Fruit fly (Drosophila melanogaster) whole organism, adult: ENCODE data around the gene CG17075.

Experiments used
- CG11617 ChIP-seq: fragments of 200-800 bp; sonication (Bioruptor generic); optimal IDR thresholded peaks from 2 replicates; lab custom pipeline; 2017; ENCODE audit warnings: mild to moderate bottlenecking, missing biosample characterization, missing genetic modification reagents, missing genetic modification characterization
- CG12768 ChIP-seq: fragments of 200-800 bp; sonication (Bioruptor generic); optimal IDR thresholded peaks from 2 replicates; lab custom pipeline; 2017; ENCODE audit warnings: missing biosample characterization, missing genetic modification characterization, mild to moderate bottlenecking, moderate library complexity, missing genetic modification reagents
- CG14711 ChIP-seq: fragments of 200-800 bp; sonication (Bioruptor generic); optimal IDR thresholded peaks from 2 replicates; lab custom pipeline; 2018; ENCODE audit warnings: missing biosample characterization, mild to moderate bottlenecking, missing genetic modification characterization, moderate library complexity
- CG1620 ChIP-seq: fragments of 200-800 bp; sonication (Bioruptor generic); optimal IDR thresholded peaks from 2 replicates; lab custom pipeline; 2016; ENCODE audit warnings: missing biosample characterization, missing genetic modification characterization
- CG33017 ChIP-seq: fragments of 200-800 bp; sonication (Bioruptor generic); optimal IDR thresholded peaks from 2 replicates; lab custom pipeline; 2018; ENCODE audit warnings: missing biosample characterization, mild to moderate bottlenecking, missing genetic modification characterization, moderate library complexity
- CG5204 ChIP-seq: fragments of 200-800 bp; sonication (Bioruptor generic); optimal IDR thresholded peaks from 2 replicates; lab custom pipeline; 2016; ENCODE audit warnings: missing biosample characterization, missing genetic modification characterization
- CG7045 ChIP-seq: fragments of 200-800 bp; sonication (Bioruptor generic); optimal IDR thresholded peaks from 2 replicates; lab custom pipeline; 2017; ENCODE audit warnings: missing biosample characterization, mild to moderate bottlenecking, missing genetic modification characterization
- CG7101 ChIP-seq: fragments of 200-800 bp; sonication (Bioruptor generic); optimal IDR thresholded peaks from 2 replicates; lab custom pipeline; 2018; ENCODE audit warnings: missing biosample characterization, mild to moderate bottlenecking, missing genetic modification characterization, moderate library complexity
- Clk ChIP-seq: fragments of 200-800 bp; sonication (Bioruptor generic); optimal IDR thresholded peaks from 2 replicates; lab custom pipeline; 2017; ENCODE audit warnings: missing biosample characterization, missing genetic modification characterization
- Crg-1 ChIP-seq: fragments of 200-800 bp; sonication (Bioruptor generic); optimal IDR thresholded peaks from 2 replicates; lab custom pipeline; 2016; ENCODE audit warnings: missing biosample characterization, missing genetic modification characterization
- Hr96 ChIP-seq: fragments of 200-800 bp; sonication (Bioruptor generic); optimal IDR thresholded peaks from 2 replicates; lab custom pipeline; 2016; ENCODE audit warnings: missing biosample characterization, missing genetic modification characterization
- Mnt ChIP-seq: fragments of 200-800 bp; sonication (Bioruptor generic); optimal IDR thresholded peaks from 2 replicates; lab custom pipeline; 2016; ENCODE audit warnings: missing biosample characterization, mild to moderate bottlenecking, missing genetic modification characterization
- bab1 ChIP-seq: fragments of 200-800 bp; sonication (Bioruptor generic); optimal IDR thresholded peaks from 3 replicates; lab custom pipeline; 2019; ENCODE audit warnings: missing biosample characterization, mild to moderate bottlenecking, missing genetic modification characterization, moderate library complexity
- cic ChIP-seq: fragments of 200-800 bp; sonication (Bioruptor generic); optimal IDR thresholded peaks from 2 replicates; lab custom pipeline; 2017; ENCODE audit warnings: missing biosample characterization, mild to moderate bottlenecking, missing genetic modification characterization, moderate library complexity
- cnc ChIP-seq, 2 experiments: fragments of >200 bp; optimal IDR thresholded peaks; 2 replicates each; lab custom pipeline; 2017
- kay ChIP-seq: fragments of 200-800 bp; sonication (Bioruptor generic); peaks from one replicate; lab custom pipeline; 2016; ENCODE audit warnings: missing biosample characterization, missing genetic modification characterization, borderline replicate concordance
- ovo ChIP-seq: fragments of 200-800 bp; sonication (Bioruptor generic); optimal IDR thresholded peaks from 2 replicates; lab custom pipeline; 2016; ENCODE audit warnings: missing biosample characterization, missing genetic modification characterization
- pad ChIP-seq: fragments of 200-800 bp; sonication (Bioruptor generic); optimal IDR thresholded peaks from 3 replicates; lab custom pipeline; 2017; ENCODE audit warnings: missing biosample characterization, missing genetic modification characterization, mild to moderate bottlenecking, moderate library complexity, missing genetic modification reagents
- tj ChIP-seq: fragments of 200-800 bp; sonication (Bioruptor generic); optimal IDR thresholded peaks from 3 replicates; lab custom pipeline; 2017; ENCODE audit warnings: missing biosample characterization, mild to moderate bottlenecking, missing genetic modification characterization, moderate library complexity
- toe ChIP-seq: fragments of 200-800 bp; sonication (Bioruptor generic); optimal IDR thresholded peaks from 2 replicates; lab custom pipeline; 2016; ENCODE audit warnings: missing biosample characterization, missing genetic modification characterization

Gene CG17075

DNA sequence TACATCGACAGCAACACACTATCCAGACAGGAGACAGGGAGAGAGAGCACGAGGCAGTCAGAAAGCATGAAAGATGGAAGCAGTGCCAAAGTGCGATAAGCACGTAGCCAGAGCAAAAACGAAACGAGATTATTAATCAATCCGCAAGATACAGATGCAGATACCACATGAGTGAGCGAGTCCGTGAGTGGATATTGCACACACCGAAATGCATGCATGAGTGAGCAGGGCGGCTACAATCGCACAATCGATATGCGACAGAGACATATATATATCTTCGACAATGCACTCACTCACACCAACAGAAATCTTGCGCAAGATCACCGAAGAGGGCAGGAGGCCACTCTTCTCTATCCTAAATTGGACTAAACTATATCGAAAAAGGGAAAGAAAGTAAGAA, 44.4 kb downstream of the CG17075 start:
- TF ChIP-seq Hr96, result no peak
- TF ChIP-seq cic (GFP tag; lab: Kevin White, UChicago), result no peak
- no peak for TF ChIP-seq tj (GFP tag; lab: Kevin White, UChicago)
- no peak for TF ChIP-seq CG1620 (GFP tag; lab: Kevin White, UChicago)
- TF ChIP-seq CG33017 (tag; lab: Kevin White, UChicago), result no peak
- TF ChIP-seq ovo, result no peak
- no peak for TF ChIP-seq CG12768 (GFP tag; lab: Kevin White, UChicago)
- TF ChIP-seq CG11617, result no peak
- TF ChIP-seq cnc (optimal IDR thresholded peaks at IDR 0.05; lab: Kevin White, UChicago), result no peak
- no peak for TF ChIP-seq Crg-1 (GFP tag; lab: Kevin White, UChicago)
- TF ChIP-seq toe (GFP tag; lab: Kevin White, UChicago), result no peak

DNA sequence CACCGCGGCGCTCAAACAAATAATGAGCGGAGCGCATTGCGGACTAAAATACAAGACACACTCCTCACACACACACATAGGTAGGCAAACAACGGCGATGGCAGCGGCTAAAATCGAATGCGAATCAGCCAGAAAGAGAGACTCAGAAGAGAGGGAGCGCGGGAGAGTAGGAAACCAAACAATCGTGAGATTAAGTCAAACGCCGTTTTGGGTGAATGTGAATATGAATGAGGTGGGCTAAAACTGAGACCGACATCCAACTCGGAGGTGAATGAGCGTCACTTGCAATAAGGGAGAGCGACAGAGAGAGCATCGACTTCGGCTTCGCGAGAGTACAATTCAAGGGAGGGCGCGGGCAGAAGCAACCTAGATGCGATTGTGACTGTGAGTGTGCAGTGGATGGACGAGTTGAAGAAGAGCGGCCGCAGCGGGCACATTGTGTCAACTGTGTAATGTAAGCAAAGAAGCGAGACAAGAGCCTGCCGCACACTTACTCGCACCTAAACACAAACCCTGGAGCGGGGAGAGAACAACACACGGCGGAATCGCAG, 45.3 kb downstream of the CG17075 start:
- TF ChIP-seq bab1 (GFP tag; lab: Kevin White, UChicago) (peak; percentile 36), cic (GFP tag; lab: Kevin White, UChicago) (peak; percentile 83), CG7101 (peak; percentile 20), CG7045 (GFP tag; lab: Kevin White, UChicago) (peak; percentile 48), CG12768 (GFP tag; lab: Kevin White, UChicago) (peak; percentile 67), CG33017 (tag; lab: Kevin White, UChicago) (no peak), CG1620 (GFP tag; lab: Kevin White, UChicago) (no peak), Crg-1 (GFP tag; lab: Kevin White, UChicago) (peak; percentile 69), Hr96 (peak; percentile 42), Clk (GFP tag; lab: Kevin White, UChicago) (no peak), toe (GFP tag; lab: Kevin White, UChicago) (no peak), tj (GFP tag; lab: Kevin White, UChicago) (peak; percentile 32), CG14711 (tag; lab: Kevin White, UChicago) (no peak), CG11617 (no peak), cnc (optimal IDR thresholded peaks at IDR 0.05; lab: Kevin White, UChicago) (no peak), kay (GFP tag; lab: Kevin White, UChicago) (no peak), Mnt (GFP tag; lab: Kevin White, UChicago) (peak; percentile 37), ovo (peak; percentile 51), pad (GFP tag; lab: Kevin White, UChicago) (peak; percentile 41), CG5204 (no peak)

- TF ChIP-seq toe (GFP tag; lab: Kevin White, UChicago), result no peak
Measured at dm6 chr2L:221152-221551, 46.2 kb downstream of the CG17075 start.

- TF ChIP-seq CG7045 (GFP tag; lab: Kevin White, UChicago) (peak; percentile 64), kay (GFP tag; lab: Kevin White, UChicago) (peak; percentile 90), Mnt (GFP tag; lab: Kevin White, UChicago) (peak; percentile 62), CG12768 (GFP tag; lab: Kevin White, UChicago) (peak; percentile 74), pad (GFP tag; lab: Kevin White, UChicago) (peak; percentile 44), CG1620 (GFP tag; lab: Kevin White, UChicago) (no peak), bab1 (GFP tag; lab: Kevin White, UChicago) (no peak), CG7101 (peak; percentile 72), tj (GFP tag; lab: Kevin White, UChicago) (no peak), Crg-1 (GFP tag; lab: Kevin White, UChicago) (peak; percentile 83), Clk (GFP tag; lab: Kevin White, UChicago) (peak; percentile 52), cnc (optimal IDR thresholded peaks at IDR 0.05; lab: Kevin White, UChicago) (no peak), cic (GFP tag; lab: Kevin White, UChicago) (peak; percentile 92), CG5204 (no peak), ovo (peak; percentile 69), toe (GFP tag; lab: Kevin White, UChicago) (no peak), CG33017 (tag; lab: Kevin White, UChicago) (peak; percentile 51), CG11617 (peak; percentile 68), CG14711 (tag; lab: Kevin White, UChicago) (peak; percentile 10), Hr96 (no peak)
Measured at dm6 chr2L:220509-220908, 46.8 kb downstream of the CG17075 start.

dm6 chr2L:219441-220033, 47.8 kb downstream of the CG17075 start:
- no peak for TF ChIP-seq CG7101
- no peak for TF ChIP-seq cic (GFP tag; lab: Kevin White, UChicago)
- TF ChIP-seq Clk (GFP tag; lab: Kevin White, UChicago), result no peak
- no peak for TF ChIP-seq CG14711 (tag; lab: Kevin White, UChicago)
- no peak for TF ChIP-seq pad (GFP tag; lab: Kevin White, UChicago)
- TF ChIP-seq CG11617, result no peak
- TF ChIP-seq CG5204, result no peak
